Worm (Caenorhabditis elegans): ENCODE measurements around the gene F37C4.5.

Gene F37C4.5

DNA sequence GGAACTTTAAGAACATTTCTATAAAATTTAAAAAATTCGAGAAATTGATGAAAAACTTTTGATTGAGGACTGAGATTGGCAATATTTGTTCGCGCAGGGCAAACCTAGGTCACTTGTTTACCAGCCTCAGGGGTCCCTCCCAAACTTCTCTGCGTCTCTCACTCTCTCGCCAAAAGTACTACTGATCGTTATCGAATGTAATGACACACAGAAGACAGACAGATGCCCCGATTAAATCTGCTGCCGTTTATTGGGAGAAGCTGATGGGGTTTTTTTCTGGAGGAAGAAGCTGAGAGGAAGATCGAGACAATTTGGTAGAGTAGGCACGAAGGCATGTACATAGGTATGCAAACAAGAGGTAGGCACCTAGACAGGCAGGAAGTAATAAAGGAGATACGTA is 48.2 kb downstream of the F37C4.5 start:
- TF ChIP-seq egl-5 (tag; optimal IDR thresholded peaks at IDR 0.05) (peak; percentile 3), unc-62 (GFP tag; optimal IDR thresholded peaks at IDR 0.05) (no peak), elt-1 (tag; optimal IDR thresholded peaks at IDR 0.05) (peak; percentile 21)

DNA sequence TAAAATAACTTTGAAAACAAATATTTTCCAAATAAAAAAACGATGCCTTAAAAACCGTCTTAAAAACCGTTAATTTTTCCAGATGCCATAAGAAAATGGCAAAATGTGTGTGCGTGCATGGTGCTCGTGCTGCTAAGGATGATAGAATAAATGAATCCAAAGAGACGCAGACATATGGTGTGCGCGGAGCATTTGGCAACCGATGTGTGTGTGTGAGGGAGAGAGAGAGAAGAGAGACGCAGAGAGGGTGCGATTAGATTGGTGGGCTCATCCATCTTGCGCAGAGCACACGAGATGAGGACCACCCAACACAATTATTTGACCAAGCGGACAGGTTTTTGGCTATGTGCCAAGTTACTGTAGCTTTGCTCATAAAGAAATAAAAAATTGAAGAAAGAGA is 48.9 kb downstream of the F37C4.5 start:
- TF ChIP-seq ceh-28 (tag; optimal IDR thresholded peaks at IDR 0.05) (no peak), hmg-11 (tag; optimal IDR thresholded peaks at IDR 0.05) (peak; percentile 57), pqm-1 (tag; optimal IDR thresholded peaks at IDR 0.05) (no peak), egl-27 (tag; optimal IDR thresholded peaks at IDR 0.05) (no peak), lin-39 (tag; optimal IDR thresholded peaks at IDR 0.05) (peak; percentile 84), lin-15B (tag; optimal IDR thresholded peaks at IDR 0.05) (peak; percentile 20), nhr-67 (tag; optimal IDR thresholded peaks at IDR 0.05) (no peak), ZK546.5 (tag; optimal IDR thresholded peaks at IDR 0.05) (no peak), nfya-1 (tag; optimal IDR thresholded peaks at IDR 0.05; ENCODE audit: insufficient read depth) (peak; percentile 68)

Measured in whole organism, L3 larva.